Fruit fly (Drosophila melanogaster) whole organism, prepupa: ENCODE measurements around the gene CG31715.
A peak's percentile ranks its signal among the peaks of the same experiment; 100 is the strongest.

Experiments
- Blimp-1 ChIP-seq: fragments of 200-800 bp; sonication (Bioruptor generic); optimal IDR thresholded peaks from 3 replicates; lab custom pipeline; 2017; ENCODE audit warnings: missing biosample characterization, missing genetic modification characterization, mild to moderate bottlenecking, moderate library complexity, missing genetic modification reagents
- CG11902 ChIP-seq: fragments of 200-800 bp; sonication (Bioruptor generic); optimal IDR thresholded peaks from 3 replicates; lab custom pipeline; 2016; ENCODE audit warnings: missing biosample characterization, missing genetic modification characterization
- CG15336 ChIP-seq: fragments of 200-800 bp; sonication (Bioruptor generic); IDR thresholded peaks from 2 replicates; pipeline ENCODE4 v1.3.6; 2022; ENCODE audit warnings: missing biosample characterization, missing genetic modification characterization
- CG1621 ChIP-seq: fragments of 200-800 bp; sonication (Bioruptor generic); optimal IDR thresholded peaks from 3 replicates; lab custom pipeline; 2018; ENCODE audit warnings: missing biosample characterization, mild to moderate bottlenecking, missing genetic modification characterization
- CG3032 ChIP-seq: fragments of 200-800 bp; optimal IDR thresholded peaks from 2 replicates; lab custom pipeline; 2019; ENCODE audit warnings: missing biosample characterization, mild to moderate bottlenecking, missing genetic modification characterization, moderate library complexity
- CG31627 ChIP-seq: fragments of 200-800 bp; sonication (Bioruptor generic); optimal IDR thresholded peaks from 3 replicates; lab custom pipeline; 2016; ENCODE audit warnings: missing biosample characterization, missing genetic modification characterization
- CG32006 ChIP-seq: fragments of 200-800 bp; sonication (Bioruptor generic); optimal IDR thresholded peaks from 3 replicates; lab custom pipeline; 2017; ENCODE audit warnings: missing biosample characterization, mild to moderate bottlenecking, missing genetic modification characterization
- CG34406 ChIP-seq: fragments of 200-800 bp; sonication (Bioruptor generic); optimal IDR thresholded peaks from 3 replicates; lab custom pipeline; 2016; ENCODE audit warnings: missing biosample characterization, missing genetic modification characterization
- CG3919 ChIP-seq: fragments of 200-800 bp; sonication (Bioruptor generic); optimal IDR thresholded peaks from 3 replicates; lab custom pipeline; 2016; ENCODE audit warnings: missing biosample characterization, missing genetic modification characterization
- CG4318 ChIP-seq: fragments of 200-800 bp; sonication (Bioruptor generic); optimal IDR thresholded peaks from 3 replicates; lab custom pipeline; 2017; ENCODE audit warnings: missing biosample characterization, mild to moderate bottlenecking, missing genetic modification characterization
- CG6163 ChIP-seq: fragments of 200-800 bp; sonication (Bioruptor generic); IDR thresholded peaks from 3 replicates; pipeline ENCODE4 v1.3.6; 2022; ENCODE audit warnings: missing biosample characterization, missing genetic modification characterization
- CG6276 ChIP-seq: fragments of 200-800 bp; sonication (Bioruptor generic); optimal IDR thresholded peaks from 2 replicates; lab custom pipeline; 2017; ENCODE audit warnings: missing biosample characterization, mild to moderate bottlenecking, missing genetic modification characterization
- CG6808 ChIP-seq: fragments of 200-800 bp; sonication (Bioruptor generic); optimal IDR thresholded peaks from 3 replicates; lab custom pipeline; 2017; ENCODE audit warnings: missing biosample characterization, missing genetic modification characterization, mild to moderate bottlenecking, moderate library complexity, missing genetic modification reagents
- CG6854 ChIP-seq: fragments of 200-800 bp; sonication (Bioruptor generic); optimal IDR thresholded peaks from 2 replicates; lab custom pipeline; 2017; ENCODE audit warnings: missing biosample characterization, mild to moderate bottlenecking, missing genetic modification characterization
- CG7368 ChIP-seq: fragments of 200-800 bp; sonication (Bioruptor generic); optimal IDR thresholded peaks from 3 replicates; lab custom pipeline; 2016; ENCODE audit warnings: missing biosample characterization, missing genetic modification characterization
- CG8119 ChIP-seq: fragments of 200-800 bp; sonication (Bioruptor generic); IDR thresholded peaks from 3 replicates; pipeline ENCODE4 v1.3.6; 2022; ENCODE audit warnings: missing biosample characterization, missing genetic modification characterization
- CG8319 ChIP-seq: fragments of 200-800 bp; sonication (Bioruptor generic); optimal IDR thresholded peaks from 3 replicates; lab custom pipeline; 2016; ENCODE audit warnings: missing biosample characterization, missing genetic modification characterization
- CG8632 ChIP-seq: fragments of 200-800 bp; sonication (Bioruptor generic); optimal IDR thresholded peaks from 3 replicates; lab custom pipeline; 2016; ENCODE audit warnings: missing biosample characterization, missing genetic modification characterization
- Eip75B ChIP-seq: fragments of 200-800 bp; sonication (Bioruptor generic); optimal IDR thresholded peaks from 3 replicates; lab custom pipeline; 2016; ENCODE audit warnings: missing biosample characterization, missing genetic modification characterization
- Eip78C ChIP-seq: fragments of 200-800 bp; sonication (Bioruptor generic); peaks from one replicate; lab custom pipeline; 2016; ENCODE audit warnings: missing biosample characterization, missing genetic modification characterization
- Eip93F ChIP-seq: fragments of 200-800 bp; sonication (Bioruptor generic); optimal IDR thresholded peaks from 2 replicates; lab custom pipeline; 2016; ENCODE audit warnings: missing biosample characterization, mild to moderate bottlenecking, missing genetic modification characterization
- Ets21C ChIP-seq: fragments of 200-800 bp; sonication (Bioruptor generic); optimal IDR thresholded peaks from 3 replicates; lab custom pipeline; 2016; ENCODE audit warnings: missing biosample characterization, missing genetic modification characterization
- Ets96B ChIP-seq: fragments of 200-800 bp; optimal IDR thresholded peaks from 2 replicates; lab custom pipeline; 2019; ENCODE audit warnings: missing biosample characterization, mild to moderate bottlenecking, missing genetic modification characterization, moderate library complexity
- Gug ChIP-seq: fragments of 200-800 bp; sonication (Bioruptor generic); IDR thresholded peaks from 2 replicates; pipeline ENCODE4 v1.3.6; 2022; ENCODE audit warnings: missing biosample characterization, missing genetic modification characterization
- Hr38 ChIP-seq: sonication (Bioruptor generic); optimal IDR thresholded peaks from 2 replicates; lab custom pipeline; 2016; ENCODE audit warnings: missing biosample characterization, missing genetic modification characterization
- Hr39 ChIP-seq: fragments of 200-800 bp; sonication (Bioruptor generic); optimal IDR thresholded peaks from 2 replicates; lab custom pipeline; 2016; ENCODE audit warnings: missing biosample characterization, missing genetic modification characterization
- Hr4 ChIP-seq: fragments of 200-800 bp; sonication (Bioruptor generic); optimal IDR thresholded peaks from 3 replicates; lab custom pipeline; 2016; ENCODE audit warnings: missing biosample characterization, missing genetic modification characterization
- Lpt ChIP-seq: fragments of 200-800 bp; sonication (Bioruptor generic); optimal IDR thresholded peaks from 3 replicates; lab custom pipeline; 2016; ENCODE audit warnings: missing biosample characterization, missing genetic modification characterization
- Met ChIP-seq: fragments of 200-800 bp; sonication (Bioruptor generic); optimal IDR thresholded peaks from 3 replicates; lab custom pipeline; 2016; ENCODE audit warnings: missing biosample characterization, missing genetic modification characterization
- OdsH ChIP-seq: fragments of 200-800 bp; sonication (Bioruptor generic); optimal IDR thresholded peaks from 3 replicates; lab custom pipeline; 2016; ENCODE audit warnings: missing biosample characterization, missing genetic modification characterization
- Sox102F ChIP-seq: fragments of 200-800 bp; sonication (Bioruptor generic); optimal IDR thresholded peaks from 2 replicates; lab custom pipeline; 2016; ENCODE audit warnings: missing biosample characterization, mild to moderate bottlenecking, missing genetic modification characterization
- Sox14 ChIP-seq: fragments of 200-800 bp; sonication (Bioruptor generic); optimal IDR thresholded peaks from 3 replicates; lab custom pipeline; 2016; ENCODE audit warnings: missing biosample characterization, missing genetic modification characterization
- Sox15 ChIP-seq: fragments of 200-800 bp; sonication (Bioruptor generic); optimal IDR thresholded peaks from 3 replicates; lab custom pipeline; 2016; ENCODE audit warnings: missing biosample characterization, missing genetic modification characterization
- acj6 ChIP-seq: fragments of 200-800 bp; sonication (Bioruptor generic); optimal IDR thresholded peaks from 3 replicates; lab custom pipeline; 2016; ENCODE audit warnings: missing biosample characterization, missing genetic modification characterization
- cyc ChIP-seq: fragments of 200-800 bp; sonication (Bioruptor generic); optimal IDR thresholded peaks from 3 replicates; lab custom pipeline; 2016; ENCODE audit warnings: missing biosample characterization, missing genetic modification characterization
- dac ChIP-seq: fragments of 200-800 bp; sonication (Bioruptor generic); optimal IDR thresholded peaks from 2 replicates; lab custom pipeline; 2017; ENCODE audit warnings: missing biosample characterization, mild to moderate bottlenecking, missing genetic modification characterization
- dsx ChIP-seq: fragments of 200-800 bp; optimal IDR thresholded peaks from 3 replicates; lab custom pipeline; 2019; ENCODE audit warnings: missing biosample characterization, mild to moderate bottlenecking, missing genetic modification characterization, moderate library complexity; ENCODE audit not compliant: poor library complexity, severe bottlenecking
- eg ChIP-seq: fragments of 200-800 bp; sonication (Bioruptor generic); IDR thresholded peaks from 3 replicates; pipeline ENCODE4 v1.3.6; 2022; ENCODE audit warnings: missing biosample characterization, missing genetic modification characterization
- esn ChIP-seq: fragments of 200-800 bp; sonication (Bioruptor generic); optimal IDR thresholded peaks from 2 replicates; lab custom pipeline; 2016; ENCODE audit warnings: missing biosample characterization, mild to moderate bottlenecking, missing genetic modification characterization, moderate library complexity
- fd85E ChIP-seq: fragments of 200-800 bp; sonication (Bioruptor generic); optimal IDR thresholded peaks from 3 replicates; lab custom pipeline; 2016; ENCODE audit warnings: missing biosample characterization, missing genetic modification characterization
- fkh ChIP-seq: fragments of 200-800 bp; sonication (Bioruptor generic); optimal IDR thresholded peaks from 3 replicates; lab custom pipeline; 2017; ENCODE audit warnings: missing biosample characterization, mild to moderate bottlenecking, missing genetic modification characterization, moderate library complexity
- lz ChIP-seq: fragments of 200-800 bp; sonication (Bioruptor generic); optimal IDR thresholded peaks from 3 replicates; lab custom pipeline; 2016; ENCODE audit warnings: missing biosample characterization, missing genetic modification characterization
- net ChIP-seq: fragments of 200-800 bp; sonication (Bioruptor generic); optimal IDR thresholded peaks from 3 replicates; lab custom pipeline; 2016; ENCODE audit warnings: missing biosample characterization, missing genetic modification characterization
- pdm3 ChIP-seq: fragments of 200-800 bp; sonication (Bioruptor generic); optimal IDR thresholded peaks from 3 replicates; lab custom pipeline; 2016; ENCODE audit warnings: missing biosample characterization, missing genetic modification characterization
- salr ChIP-seq, 2 experiments: fragments of 200-800 bp; sonication (Bioruptor generic); optimal IDR thresholded peaks; 3 replicates each; lab custom pipeline; 2016 to 2018; ENCODE audit warnings: missing biosample characterization in 2 of 2, missing genetic modification characterization in 2 of 2, mild to moderate bottlenecking in 1 of 2
- spab ChIP-seq: fragments of 200-800 bp; sonication (Bioruptor generic); optimal IDR thresholded peaks from 2 replicates; lab custom pipeline; 2017; ENCODE audit warnings: missing biosample characterization, mild to moderate bottlenecking, missing genetic modification characterization, missing genetic modification reagents
- ss ChIP-seq, 2 experiments: fragments of 200-800 bp; sonication (Bioruptor generic); optimal IDR thresholded peaks; 2 replicates in 1 of 2; 3 replicates in 1 of 2; lab custom pipeline; 2017 to 2018; ENCODE audit warnings: mild to moderate bottlenecking in 2 of 2, missing biosample characterization in 2 of 2, missing genetic modification characterization in 2 of 2, moderate library complexity in 1 of 2
- topi ChIP-seq: fragments of 200-800 bp; sonication (Bioruptor generic); optimal IDR thresholded peaks from 3 replicates; lab custom pipeline; 2016; ENCODE audit warnings: missing biosample characterization, missing genetic modification characterization
- vri ChIP-seq: fragments of 200-800 bp; sonication (Bioruptor generic); optimal IDR thresholded peaks from 3 replicates; lab custom pipeline; 2016; ENCODE audit warnings: missing biosample characterization, mild to moderate bottlenecking, missing genetic modification characterization

Gene CG31715

dm6 chr2L:10334854-10335277 lies 6.5 kb upstream of the CG31715 start (continued):
- TF ChIP-seq Ets96B (tag; lab: Kevin White, UChicago) = peak; percentile 9
- peak in 1 of 2 experiments; percentile 81 for TF ChIP-seq ss (GFP tag; optimal IDR thresholded peaks at IDR 0.05; lab: Kevin White, UChicago)
- peak; percentile 34 for TF ChIP-seq CG1621 (tag; lab: Kevin White, UChicago)
- TF ChIP-seq CG32006 (GFP tag; lab: Kevin White, UChicago) = no peak
- peak; percentile 18 for TF ChIP-seq dsx
- no peak for TF ChIP-seq CG7368 (GFP tag; lab: Kevin White, UChicago)

dm6 chr2L:10339212-10339721 lies 2.1 kb upstream of the CG31715 start, which contains the start of gene SamDC:
Gene SamDC, plus strand, starts transcription at chr2L:10339457.
- TF ChIP-seq Sox15 (GFP tag; lab: Kevin White, UChicago) (no peak), salr (GFP tag; optimal IDR thresholded peaks at IDR 0.05; lab: Kevin White, UChicago) (peak in 1 of 2 experiments; percentile 33), cyc (peak; percentile 1), Eip78C (GFP tag; lab: Kevin White, UChicago) (peak; percentile 73), Eip75B (GFP tag; lab: Kevin White, UChicago) (peak; percentile 9), CG15336 (GFP tag; lab: Robert Waterston, UW) (peak; percentile 63), eg (GFP tag; lab: Robert Waterston, UW) (no peak), CG3919 (GFP tag; lab: Kevin White, UChicago) (peak; percentile 21), CG3032 (tag; lab: Kevin White, UChicago) (peak; percentile 38), Ets21C (GFP tag; lab: Kevin White, UChicago) (no peak), fd85E (GFP tag; lab: Kevin White, UChicago) (no peak), lz (GFP tag; lab: Kevin White, UChicago) (peak; percentile 15), Blimp-1 (GFP tag; lab: Kevin White, UChicago) (no peak), topi (GFP tag; lab: Kevin White, UChicago) (peak; percentile 37), pdm3 (GFP tag; lab: Kevin White, UChicago) (peak; percentile 39), CG1621 (tag; lab: Kevin White, UChicago) (no peak), fkh (GFP tag; lab: Kevin White, UChicago) (peak; percentile 78), Lpt (peak; percentile 16), CG8632 (GFP tag; lab: Kevin White, UChicago) (no peak), Sox14 (peak; percentile 58), CG6163 (GFP tag; lab: Robert Waterston, UW) (no peak), CG6854 (GFP tag; lab: Kevin White, UChicago) (peak; percentile 19), CG7368 (GFP tag; lab: Kevin White, UChicago) (no peak), Hr38 (no peak), Sox102F (GFP tag; lab: Kevin White, UChicago) (peak; percentile 8), CG31627 (GFP tag; lab: Kevin White, UChicago) (no peak), esn (peak; percentile 53), CG8119 (GFP tag; lab: Robert Waterston, UW) (no peak), Hr39 (GFP tag; lab: Kevin White, UChicago) (no peak), CG11902 (GFP tag; lab: Kevin White, UChicago) (no peak), Eip93F (GFP tag; lab: Kevin White, UChicago) (peak; percentile 25), CG34406 (GFP tag; lab: Kevin White, UChicago) (no peak), Met (GFP tag; lab: Kevin White, UChicago) (peak; percentile 18), acj6 (GFP tag; lab: Kevin White, UChicago) (peak; percentile 30), CG6276 (GFP tag; lab: Kevin White, UChicago) (no peak), OdsH (GFP tag; lab: Kevin White, UChicago) (peak; percentile 31), dsx (peak; percentile 19), Ets96B (tag; lab: Kevin White, UChicago) (no peak), vri (GFP tag; lab: Kevin White, UChicago) (peak; percentile 44), net (GFP tag; lab: Kevin White, UChicago) (peak; percentile 13), spab (GFP tag; lab: Kevin White, UChicago) (no peak), Gug (no peak), CG6808 (GFP tag; lab: Kevin White, UChicago) (no peak), Hr4 (GFP tag; lab: Kevin White, UChicago) (peak; percentile 28), CG8319 (GFP tag; lab: Kevin White, UChicago) (no peak), dac (GFP tag; lab: Kevin White, UChicago) (no peak), CG4318 (no peak)
